Worm (Caenorhabditis elegans) whole organism, mixed stage, embryonic: Measurements from ENCODE around the gene srj-8.

ENCODE experiments used
- M03D4.4 ChIP-seq: sonication (generic microtip); optimal IDR thresholded peaks from 2 replicates; lab custom pipeline; 2017; ENCODE audit warnings: mild to moderate bottlenecking, missing genetic modification characterization, missing compliant biosample characterization
- bed-3 ChIP-seq: fragments of 200-800 bp; sonication (Bioruptor generic); optimal IDR thresholded peaks from 3 replicates; lab custom pipeline; 2018; ENCODE audit warnings: mild to moderate bottlenecking, missing genetic modification characterization, moderate library complexity, missing compliant biosample characterization
- blmp-1 ChIP-seq: fragments of 150-350 bp; optimal IDR thresholded peaks from 2 replicates; lab custom pipeline; 2014; ENCODE audit warnings: missing biosample characterization, missing genetic modification characterization
- ceh-39 ChIP-seq: fragments of 150-350 bp; optimal IDR thresholded peaks from 2 replicates; lab custom pipeline; 2014; ENCODE audit warnings: missing biosample characterization, missing genetic modification characterization
- ceh-83 ChIP-seq: fragments of 200-800 bp; sonication (Bioruptor generic); optimal IDR thresholded peaks from 2 replicates; lab custom pipeline; 2018; ENCODE audit warnings: mild to moderate bottlenecking, missing genetic modification characterization, missing compliant biosample characterization
- ces-1 ChIP-seq: fragments of 150-350 bp; optimal IDR thresholded peaks from 2 replicates; lab custom pipeline; 2014; ENCODE audit warnings: missing biosample characterization, missing genetic modification reagents, missing genetic modification characterization
- cnd-1 ChIP-seq: fragments of 200-800 bp; sonication (Bioruptor generic); optimal IDR thresholded peaks from 2 replicates; lab custom pipeline; 2018; ENCODE audit warnings: mild to moderate bottlenecking, missing genetic modification characterization, missing compliant biosample characterization
- drap-1 ChIP-seq: fragments of 200-800 bp; sonication (Bioruptor generic); optimal IDR thresholded peaks from 3 replicates; lab custom pipeline; 2018; ENCODE audit warnings: mild to moderate bottlenecking, missing genetic modification characterization, missing compliant biosample characterization
- elt-1 ChIP-seq: sonication (generic microtip); optimal IDR thresholded peaks from 2 replicates; lab custom pipeline; 2017; ENCODE audit warnings: missing genetic modification characterization, mild to moderate bottlenecking, missing compliant biosample characterization, antibody characterized with exemption, moderate library complexity, borderline replicate concordance; ENCODE audit not compliant: insufficient read depth
- elt-3 ChIP-seq: fragments of 150-350 bp; optimal IDR thresholded peaks from 2 replicates; lab custom pipeline; 2014; ENCODE audit warnings: missing biosample characterization, missing genetic modification characterization
- flh-1 ChIP-seq: fragments of 200-800 bp; sonication (Bioruptor generic); optimal IDR thresholded peaks from 2 replicates; lab custom pipeline; 2018; ENCODE audit warnings: mild to moderate bottlenecking, missing genetic modification characterization, moderate library complexity, missing compliant biosample characterization
- ham-2 ChIP-seq: fragments of 200-800 bp; sonication (Bioruptor generic); optimal IDR thresholded peaks from 2 replicates; lab custom pipeline; 2018; ENCODE audit warnings: mild to moderate bottlenecking, missing genetic modification characterization, missing compliant biosample characterization
- hlh-1 ChIP-seq: fragments of 150-350 bp; optimal IDR thresholded peaks from 2 replicates; lab custom pipeline; 2014; ENCODE audit warnings: missing biosample characterization, missing genetic modification reagents, missing genetic modification characterization
- lin-13 ChIP-seq: fragments of 150-350 bp; optimal IDR thresholded peaks from 2 replicates; lab custom pipeline; 2014; ENCODE audit warnings: missing biosample characterization, missing genetic modification characterization
- lin-32 ChIP-seq: fragments of 200-800 bp; sonication (Bioruptor generic); optimal IDR thresholded peaks from 2 replicates; lab custom pipeline; 2018; ENCODE audit warnings: mild to moderate bottlenecking, missing genetic modification characterization, missing compliant biosample characterization
- lsy-2 ChIP-seq: fragments of 150-350 bp; optimal IDR thresholded peaks from 2 replicates; lab custom pipeline; 2014; ENCODE audit warnings: missing biosample characterization, missing genetic modification characterization
- mab-5 ChIP-seq: fragments of 150-350 bp; optimal IDR thresholded peaks from 2 replicates; lab custom pipeline; 2014; ENCODE audit warnings: missing biosample characterization, missing genetic modification characterization
- mep-1 ChIP-seq: fragments of 150-350 bp; optimal IDR thresholded peaks from 2 replicates; lab custom pipeline; 2017; ENCODE audit warnings: missing biosample characterization, missing genetic modification reagents, missing genetic modification characterization, inconsistent platforms
- mls-2 ChIP-seq: sonication (generic microtip); optimal IDR thresholded peaks from 2 replicates; lab custom pipeline; 2016; ENCODE audit warnings: mild to moderate bottlenecking, missing genetic modification characterization, moderate library complexity, missing compliant biosample characterization
- nhr-12 ChIP-seq: fragments of 150-350 bp; optimal IDR thresholded peaks from 2 replicates; lab custom pipeline; 2014; ENCODE audit warnings: missing biosample characterization, missing genetic modification characterization
- nhr-2 ChIP-seq: fragments of 150-350 bp; optimal IDR thresholded peaks from 2 replicates; lab custom pipeline; 2014; ENCODE audit warnings: missing biosample characterization, missing genetic modification characterization
- nhr-237 ChIP-seq: fragments of 150-350 bp; optimal IDR thresholded peaks from 2 replicates; lab custom pipeline; 2014; ENCODE audit warnings: missing biosample characterization, missing genetic modification characterization
- nhr-28 ChIP-seq: fragments of 150-350 bp; optimal IDR thresholded peaks from 2 replicates; lab custom pipeline; 2014; ENCODE audit warnings: missing biosample characterization, missing genetic modification characterization
- nhr-76 ChIP-seq: sonication (generic microtip); optimal IDR thresholded peaks from 2 replicates; lab custom pipeline; 2017; ENCODE audit warnings: missing biosample characterization, missing genetic modification characterization
- pha-4 ChIP-seq: fragments of 150-350 bp; optimal IDR thresholded peaks from 2 replicates; lab custom pipeline; 2018; ENCODE audit warnings: missing biosample characterization, missing genetic modification reagents, missing genetic modification characterization
- sem-2 ChIP-seq: fragments of 200-800 bp; sonication (Bioruptor generic); optimal IDR thresholded peaks from 2 replicates; lab custom pipeline; 2018; ENCODE audit warnings: mild to moderate bottlenecking, missing genetic modification characterization, missing compliant biosample characterization
- snpc-4 ChIP-seq: fragments of 150-350 bp; optimal IDR thresholded peaks from 2 replicates; lab custom pipeline; 2014; ENCODE audit warnings: missing biosample characterization, missing genetic modification characterization
- sptf-1 ChIP-seq: sonication (generic microtip); optimal IDR thresholded peaks from 2 replicates; lab custom pipeline; 2017; ENCODE audit warnings: mild to moderate bottlenecking, missing genetic modification characterization, moderate library complexity, missing compliant biosample characterization
- tbx-8 ChIP-seq: fragments of 200-800 bp; sonication (Bioruptor generic); optimal IDR thresholded peaks from 2 replicates; lab custom pipeline; 2018; ENCODE audit warnings: mild to moderate bottlenecking, missing genetic modification characterization, moderate library complexity, missing compliant biosample characterization
- unc-120 ChIP-seq: sonication (generic microtip); optimal IDR thresholded peaks from 2 replicates; lab custom pipeline; 2017; ENCODE audit warnings: missing genetic modification characterization, missing compliant biosample characterization; ENCODE audit not compliant: poor library complexity, severe bottlenecking
- unc-39 ChIP-seq: fragments of 150-350 bp; optimal IDR thresholded peaks from 2 replicates; lab custom pipeline; 2014; ENCODE audit warnings: missing biosample characterization, missing genetic modification characterization
- unc-62 ChIP-seq: fragments of 150-350 bp; optimal IDR thresholded peaks from 2 replicates; lab custom pipeline; 2014; ENCODE audit warnings: missing biosample characterization, missing genetic modification reagents, missing genetic modification characterization
- zip-8 ChIP-seq: fragments of 150-350 bp; optimal IDR thresholded peaks from 2 replicates; lab custom pipeline; 2014; ENCODE audit warnings: missing biosample characterization, missing genetic modification characterization
- ztf-11 ChIP-seq: fragments of 150-350 bp; optimal IDR thresholded peaks from 2 replicates; lab custom pipeline; 2014; ENCODE audit warnings: missing biosample characterization, missing genetic modification characterization

The srj-8 gene

ce11 chrV:3287330-3287729 lies 39.7 kb downstream of the srj-8 start, which contains the start of gene F35F10.7:
Gene F35F10.7 (minus strand): TSS chrV:3287430.
- TF ChIP-seq unc-39 (no peak), nhr-2 (tag; lab: Kevin White, UChicago) (no peak)

DNA sequence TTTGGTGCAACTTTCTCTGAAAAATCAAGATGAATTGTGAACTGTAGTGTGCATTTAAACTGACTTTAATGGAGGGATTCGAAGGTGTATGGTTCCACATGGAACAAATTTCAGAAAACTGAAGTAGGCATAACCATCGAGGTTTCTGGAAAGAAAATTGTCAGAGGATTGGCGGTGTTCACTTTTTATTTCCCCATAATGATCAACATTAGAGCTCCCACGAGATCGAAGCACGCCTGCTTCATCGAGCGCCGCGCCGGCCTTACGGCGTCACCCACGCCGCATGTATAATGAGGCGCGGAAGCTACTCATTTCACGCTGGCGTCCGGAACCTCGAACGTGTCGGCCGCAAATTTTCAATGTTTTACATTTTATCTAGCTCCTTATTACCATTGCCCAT lies 40.5 kb downstream of the srj-8 start:
- TF ChIP-seq flh-1 (no peak), nhr-28 (tag; lab: Kevin White, UChicago) (no peak), sptf-1 (tag; lab: Kevin White, UChicago) (no peak), nhr-2 (tag; lab: Kevin White, UChicago) (no peak), elt-3 (no peak), hlh-1 (tag; lab: Kevin White, UChicago) (no peak), nhr-76 (no peak), ces-1 (no peak), elt-1 (no peak), snpc-4 (tag; lab: Kevin White, UChicago) (no peak), nhr-237 (tag; lab: Kevin White, UChicago) (no peak), lsy-2 (no peak)

- TF ChIP-seq ceh-39 (tag; lab: Kevin White, UChicago) = no peak
- TF ChIP-seq drap-1 (GFP tag; lab: Kevin White, UChicago) = no peak
- TF ChIP-seq tbx-8 = no peak
- TF ChIP-seq pha-4 = no peak
- TF ChIP-seq sptf-1 (tag; lab: Kevin White, UChicago) = no peak
- no peak for TF ChIP-seq M03D4.4 (tag; lab: Kevin White, UChicago)
- no peak for TF ChIP-seq nhr-28 (tag; lab: Kevin White, UChicago)
- TF ChIP-seq elt-3 = no peak
- no peak for TF ChIP-seq ces-1
- TF ChIP-seq nhr-12 (tag; lab: Kevin White, UChicago) = no peak
- no peak for TF ChIP-seq unc-62
- TF ChIP-seq hlh-1 (tag; lab: Kevin White, UChicago) = no peak
- TF ChIP-seq mls-2 = no peak
- no peak for TF ChIP-seq unc-120 (tag; lab: Kevin White, UChicago)
- no peak for TF ChIP-seq lin-32 (GFP tag; lab: Kevin White, UChicago)
- no peak for TF ChIP-seq elt-1
- no peak for TF ChIP-seq ceh-83 (GFP tag; lab: Kevin White, UChicago)
- TF ChIP-seq ham-2 = no peak
- TF ChIP-seq lsy-2 = no peak
- no peak for TF ChIP-seq nhr-237 (tag; lab: Kevin White, UChicago)
Measured at ce11 chrV:3289267-3289666, 41.7 kb downstream of the srj-8 start, which contains the start of gene F35F10.6. Gene F35F10.6 (minus strand): TSS chrV:3289367.

ce11 chrV:3295368-3295767 lies 47.8 kb downstream of the srj-8 start:
- TF ChIP-seq mab-5 (tag; lab: Kevin White, UChicago) (no peak), ztf-11 (tag; lab: Kevin White, UChicago) (no peak), cnd-1 (no peak), blmp-1 (tag; lab: Kevin White, UChicago) (no peak), unc-120 (tag; lab: Kevin White, UChicago) (no peak), drap-1 (GFP tag; lab: Kevin White, UChicago) (no peak), nhr-28 (tag; lab: Kevin White, UChicago) (no peak), mep-1 (tag; lab: Kevin White, UChicago) (no peak), M03D4.4 (tag; lab: Kevin White, UChicago) (no peak), sem-2 (no peak), elt-3 (no peak), ham-2 (no peak), lsy-2 (no peak)

DNA sequence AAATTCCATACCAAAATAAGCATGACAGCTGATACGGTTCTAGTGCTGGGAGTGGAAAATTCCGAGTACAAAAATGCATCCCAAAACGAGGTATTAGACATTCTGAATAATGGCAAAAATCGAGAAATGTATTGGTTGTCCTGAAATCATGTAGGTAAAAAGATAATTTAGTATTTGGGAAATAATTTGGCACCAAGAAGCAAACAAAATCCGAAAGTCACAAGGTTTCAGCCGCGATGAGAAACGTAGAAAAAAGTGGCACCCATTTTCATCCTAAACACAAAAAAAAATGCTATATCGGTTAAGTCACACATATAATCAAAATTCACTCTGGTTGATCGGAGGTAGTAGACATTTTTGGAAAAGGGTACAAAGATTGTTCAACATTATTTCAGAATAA lies 50.1 kb downstream of the srj-8 start, which contains the start of gene srx-122:
Gene srx-122, minus strand, starts transcription at position 101 of the 400 bp plus-strand sequence.
- TF ChIP-seq lin-13 (tag; lab: Kevin White, UChicago) (no peak), sptf-1 (tag; lab: Kevin White, UChicago) (no peak), ceh-39 (tag; lab: Kevin White, UChicago) (no peak), bed-3 (GFP tag; lab: Kevin White, UChicago) (no peak), ham-2 (no peak), elt-1 (no peak), drap-1 (GFP tag; lab: Kevin White, UChicago) (no peak), elt-3 (no peak), mab-5 (tag; lab: Kevin White, UChicago) (no peak), nhr-12 (tag; lab: Kevin White, UChicago) (no peak), unc-120 (tag; lab: Kevin White, UChicago) (no peak), mls-2 (no peak), zip-8 (tag; lab: Kevin White, UChicago) (no peak)
